Fruit fly (Drosophila melanogaster) whole organism, wandering third instar larva: ENCODE data around the gene CG14210.

ENCODE experiments used
- Abd-B ChIP-seq: fragments of >200 bp; optimal IDR thresholded peaks from 2 replicates; lab custom pipeline; 2017; ENCODE audit warnings: missing biosample characterization, missing genetic modification characterization
- CG32264 ChIP-seq: fragments of 200-800 bp; sonication (Bioruptor generic); optimal IDR thresholded peaks from 2 replicates; lab custom pipeline; 2016; ENCODE audit warnings: missing biosample characterization, missing genetic modification characterization
- CG9705 ChIP-seq: fragments of 200-800 bp; sonication (Bioruptor generic); optimal IDR thresholded peaks from 2 replicates; lab custom pipeline; 2018; ENCODE audit warnings: missing biosample characterization, mild to moderate bottlenecking, missing genetic modification characterization
- CrebA ChIP-seq: fragments of 200-800 bp; sonication (Bioruptor generic); optimal IDR thresholded peaks from 2 replicates; lab custom pipeline; 2016; ENCODE audit warnings: missing biosample characterization, mild to moderate bottlenecking, missing genetic modification characterization, borderline replicate concordance
- Dfd ChIP-seq: fragments of >200 bp; optimal IDR thresholded peaks from 2 replicates; lab custom pipeline; 2017; ENCODE audit warnings: missing biosample characterization, missing genetic modification characterization
- Dif ChIP-seq: fragments of 200-275, 200-300 bp; sonication (Bioruptor generic); optimal IDR thresholded peaks from 2 replicates; lab custom pipeline; 2018; ENCODE audit warnings: missing biosample characterization, missing genetic modification characterization; ENCODE audit not compliant: partially characterized antibody
- GATAd ChIP-seq: sonication (Bioruptor generic); optimal IDR thresholded peaks from 2 replicates; lab custom pipeline; 2016; ENCODE audit warnings: missing biosample characterization, missing genetic modification characterization
- HLH106 ChIP-seq: fragments of 200-800 bp; optimal IDR thresholded peaks from 3 replicates; lab custom pipeline; 2019; ENCODE audit warnings: missing biosample characterization, mild to moderate bottlenecking, missing genetic modification characterization, moderate library complexity
- Hnf4 ChIP-seq: fragments of 200-800 bp; sonication (Bioruptor generic); optimal IDR thresholded peaks from 2 replicates; lab custom pipeline; 2016; ENCODE audit warnings: missing biosample characterization, mild to moderate bottlenecking, missing genetic modification characterization
- Hr78 ChIP-seq: fragments of >200 bp; optimal IDR thresholded peaks from 2 replicates; lab custom pipeline; 2017; ENCODE audit warnings: missing biosample characterization, missing genetic modification characterization
- Hr83 ChIP-seq: fragments of 200-300 bp; sonication (Bioruptor generic); optimal IDR thresholded peaks from 2 replicates; lab custom pipeline; 2016; ENCODE audit warnings: missing biosample characterization, mild to moderate bottlenecking, missing genetic modification characterization, moderate library complexity; ENCODE audit not compliant: poor library complexity, severe bottlenecking
- Jra ChIP-seq: sonication (Bioruptor generic); optimal IDR thresholded peaks from 2 replicates; lab custom pipeline; 2016; ENCODE audit warnings: missing biosample characterization, missing genetic modification characterization
- Mio ChIP-seq: sonication (Bioruptor generic); optimal IDR thresholded peaks from 2 replicates; lab custom pipeline; 2016; ENCODE audit warnings: missing biosample characterization, missing genetic modification characterization
- Myc ChIP-seq: fragments of >200 bp; optimal IDR thresholded peaks from 2 replicates; lab custom pipeline; 2017
- N ChIP-seq: fragments of >200 bp; optimal IDR thresholded peaks from 2 replicates; lab custom pipeline; 2018; ENCODE audit warnings: missing biosample characterization, missing external identifiers, missing genetic modification characterization
- OdsH ChIP-seq: fragments of 200-800 bp; sonication (Bioruptor generic); optimal IDR thresholded peaks from 2 replicates; lab custom pipeline; 2016; ENCODE audit warnings: missing biosample characterization, mild to moderate bottlenecking, missing genetic modification characterization
- Rel ChIP-seq, 2 experiments: fragments of 200-800 bp; sonication (Bioruptor generic) in 1 of 2; optimal IDR thresholded peaks; 2 replicates in 1 of 2; 3 replicates in 1 of 2; lab custom pipeline; 2016 to 2019; ENCODE audit warnings: mild to moderate bottlenecking in 2 of 2, missing biosample characterization in 2 of 2, missing genetic modification characterization in 2 of 2, moderate library complexity in 1 of 2
- Sp1 ChIP-seq: fragments of 200-800 bp; sonication (Bioruptor generic); optimal IDR thresholded peaks from 3 replicates; lab custom pipeline; 2019; ENCODE audit warnings: missing biosample characterization, mild to moderate bottlenecking, missing genetic modification characterization, moderate library complexity
- Vsx2 ChIP-seq: fragments of 200-300, 225-300 bp; sonication (Bioruptor generic); optimal IDR thresholded peaks from 2 replicates; lab custom pipeline; 2018; ENCODE audit warnings: missing biosample characterization, missing genetic modification characterization; ENCODE audit not compliant: partially characterized antibody
- br ChIP-seq: fragments of 200-800 bp; sonication (Bioruptor generic); optimal IDR thresholded peaks from 2 replicates; lab custom pipeline; 2016; ENCODE audit warnings: missing biosample characterization, missing genetic modification characterization
- brk ChIP-seq: fragments of 200-800 bp; sonication (Bioruptor generic); optimal IDR thresholded peaks from 2 replicates; lab custom pipeline; 2016; ENCODE audit warnings: missing biosample characterization, mild to moderate bottlenecking, missing genetic modification characterization
- dl ChIP-seq, 2 experiments: fragments of 175-275, 200-275 bp in 1 of 2; fragments of 200-275 bp in 1 of 2; sonication (Bioruptor generic); optimal IDR thresholded peaks; lab custom pipeline; 2018; ENCODE audit warnings: mild to moderate bottlenecking in 2 of 2, missing biosample characterization in 2 of 2, missing genetic modification characterization in 2 of 2, moderate library complexity in 2 of 2; ENCODE audit not compliant: partially characterized antibody in 2 of 2, insufficient read depth in 1 of 2
- dmrt93B ChIP-seq: fragments of 200-800 bp; sonication (Bioruptor generic); optimal IDR thresholded peaks from 2 replicates; lab custom pipeline; 2018; ENCODE audit warnings: missing biosample characterization, mild to moderate bottlenecking, missing genetic modification characterization
- dsf ChIP-seq: sonication (Bioruptor generic); optimal IDR thresholded peaks from 2 replicates; lab custom pipeline; 2016; ENCODE audit warnings: missing biosample characterization, missing genetic modification characterization, borderline replicate concordance
- ey ChIP-seq: fragments of 200-800 bp; sonication (Bioruptor generic); optimal IDR thresholded peaks from 2 replicates; lab custom pipeline; 2016; ENCODE audit warnings: missing biosample characterization, missing genetic modification characterization
- foxo ChIP-seq, 2 experiments: fragments of 200-800 bp; sonication (Bioruptor generic); optimal IDR thresholded peaks; 2 replicates in 1 of 2; 3 replicates in 1 of 2; lab custom pipeline; 2016 to 2017; ENCODE audit warnings: missing biosample characterization in 2 of 2, missing genetic modification characterization in 2 of 2
- fru ChIP-seq: fragments of 200-800 bp; sonication (Bioruptor generic); optimal IDR thresholded peaks from 3 replicates; lab custom pipeline; 2016; ENCODE audit warnings: missing biosample characterization, mild to moderate bottlenecking, missing genetic modification characterization
- h ChIP-seq: fragments of 200-800 bp; sonication (Bioruptor generic); optimal IDR thresholded peaks from 3 replicates; lab custom pipeline; 2016; ENCODE audit warnings: missing biosample characterization, mild to moderate bottlenecking, missing genetic modification characterization
- jim ChIP-seq: fragments of 175-275, 200-325 bp; sonication (Bioruptor generic); optimal IDR thresholded peaks from 2 replicates; lab custom pipeline; 2016; ENCODE audit warnings: missing biosample characterization, mild to moderate bottlenecking, missing genetic modification characterization
- lola ChIP-seq: fragments of >200 bp; optimal IDR thresholded peaks from 2 replicates; lab custom pipeline; 2017; ENCODE audit warnings: missing biosample characterization, missing genetic modification characterization
- pan ChIP-seq: fragments of >200 bp; optimal IDR thresholded peaks from 2 replicates; lab custom pipeline; 2017
- psq ChIP-seq: fragments of 200-800 bp; sonication (Bioruptor generic); optimal IDR thresholded peaks from 3 replicates; lab custom pipeline; 2017; ENCODE audit warnings: missing biosample characterization, mild to moderate bottlenecking, missing genetic modification characterization, moderate library complexity
- rgr ChIP-seq: fragments of 200-800 bp; sonication (Bioruptor generic); optimal IDR thresholded peaks from 3 replicates; lab custom pipeline; 2016; ENCODE audit warnings: missing biosample characterization, mild to moderate bottlenecking, missing genetic modification characterization
- sage ChIP-seq: fragments of 200-800 bp; sonication (Bioruptor generic); optimal IDR thresholded peaks from 2 replicates; lab custom pipeline; 2016; ENCODE audit warnings: missing biosample characterization, mild to moderate bottlenecking, missing genetic modification characterization
- sv ChIP-seq: fragments of 200-800 bp; sonication (Bioruptor generic); optimal IDR thresholded peaks from 3 replicates; lab custom pipeline; 2016; ENCODE audit warnings: missing biosample characterization, missing genetic modification characterization
- tai ChIP-seq: sonication (Bioruptor generic); optimal IDR thresholded peaks from 2 replicates; lab custom pipeline; 2016; ENCODE audit warnings: missing biosample characterization, missing genetic modification characterization
- usp ChIP-seq: fragments of >200 bp; optimal IDR thresholded peaks from 2 replicates; lab custom pipeline; 2017; ENCODE audit warnings: missing biosample characterization, missing genetic modification characterization
- woc ChIP-seq: sonication (Bioruptor generic); optimal IDR thresholded peaks from 2 replicates; lab custom pipeline; 2016; ENCODE audit warnings: missing biosample characterization, mild to moderate bottlenecking, missing genetic modification characterization

CG14210 gene

dm6 chrX:19601644-19602043, 14.4 kb upstream of the CG14210 start, which contains the start of gene CG14220:
TSS of gene CG14220 (minus strand) at chrX:19601851.
- TF ChIP-seq CrebA (GFP tag; lab: Kevin White, UChicago) (no peak), dmrt93B (GFP tag; lab: Kevin White, UChicago) (no peak), pan (lab: Kevin White, UChicago) (no peak), ey (GFP tag; lab: Kevin White, UChicago) (no peak), brk (GFP tag; lab: Kevin White, UChicago) (no peak), h (peak; percentile 22), sv (GFP tag; lab: Kevin White, UChicago) (no peak), Vsx2 (GFP tag; lab: Kevin White, UChicago) (no peak), Mio (GFP tag; lab: Kevin White, UChicago) (no peak), tai (GFP tag; lab: Kevin White, UChicago) (no peak), N (GFP tag; lab: Kevin White, UChicago) (no peak), br (GFP tag; lab: Kevin White, UChicago) (no peak), sage (GFP tag; lab: Kevin White, UChicago) (no peak), lola (GFP tag; lab: Kevin White, UChicago) (no peak), dl (GFP tag; optimal IDR thresholded peaks at IDR 0.05; lab: Kevin White, UChicago; ENCODE audit: insufficient read depth in 1 of 2, partially characterized antibody in 2 of 2) (no peak), fru (GFP tag; lab: Kevin White, UChicago) (no peak), foxo (GFP tag; optimal IDR thresholded peaks at IDR 0.05; lab: Kevin White, UChicago) (no peak), woc (GFP tag; lab: Kevin White, UChicago) (no peak), OdsH (no peak), Dfd (GFP tag; lab: Kevin White, UChicago) (no peak), Hnf4 (peak; percentile 22), GATAd (GFP tag; lab: Kevin White, UChicago) (no peak), Hr78 (no peak), psq (GFP tag; lab: Kevin White, UChicago) (no peak), dsf (no peak), Dif (GFP tag; lab: Kevin White, UChicago) (peak; percentile 8), Rel (GFP tag; optimal IDR thresholded peaks at IDR 0.05; lab: Kevin White, UChicago) (no peak), Rel (tag; optimal IDR thresholded peaks at IDR 0.05; lab: Kevin White, UChicago) (peak; percentile 46), rgr (GFP tag; lab: Kevin White, UChicago) (no peak), jim (GFP tag; lab: Kevin White, UChicago) (no peak), CG9705 (GFP tag; lab: Kevin White, UChicago) (no peak), Myc (no peak), Sp1 (GFP tag; lab: Kevin White, UChicago) (peak; percentile 15), usp (no peak), Hr83 (GFP tag; lab: Kevin White, UChicago) (peak; percentile 67), Abd-B (GFP tag; lab: Kevin White, UChicago) (no peak), Jra (no peak), HLH106 (peak; percentile 6), CG32264 (GFP tag; lab: Kevin White, UChicago) (no peak)
- TF ChIP-seq, all 38 proteins: peak for 7

dm6 chrX:19602483-19602882, 13.5 kb upstream of the CG14210 start:
- TF ChIP-seq br (GFP tag; lab: Kevin White, UChicago) (no peak), lola (GFP tag; lab: Kevin White, UChicago) (no peak), foxo (GFP tag; optimal IDR thresholded peaks at IDR 0.05; lab: Kevin White, UChicago) (no peak), CG32264 (GFP tag; lab: Kevin White, UChicago) (no peak), jim (GFP tag; lab: Kevin White, UChicago) (no peak), woc (GFP tag; lab: Kevin White, UChicago) (no peak), GATAd (GFP tag; lab: Kevin White, UChicago) (no peak), ey (GFP tag; lab: Kevin White, UChicago) (no peak), Rel (GFP tag; optimal IDR thresholded peaks at IDR 0.05; lab: Kevin White, UChicago) (no peak), Rel (tag; optimal IDR thresholded peaks at IDR 0.05; lab: Kevin White, UChicago) (no peak), Abd-B (GFP tag; lab: Kevin White, UChicago) (no peak), Jra (no peak), dmrt93B (GFP tag; lab: Kevin White, UChicago) (no peak), Hr78 (no peak)
